Worm (Caenorhabditis elegans): ENCODE measurements around the gene ZK550.6.

DNA sequence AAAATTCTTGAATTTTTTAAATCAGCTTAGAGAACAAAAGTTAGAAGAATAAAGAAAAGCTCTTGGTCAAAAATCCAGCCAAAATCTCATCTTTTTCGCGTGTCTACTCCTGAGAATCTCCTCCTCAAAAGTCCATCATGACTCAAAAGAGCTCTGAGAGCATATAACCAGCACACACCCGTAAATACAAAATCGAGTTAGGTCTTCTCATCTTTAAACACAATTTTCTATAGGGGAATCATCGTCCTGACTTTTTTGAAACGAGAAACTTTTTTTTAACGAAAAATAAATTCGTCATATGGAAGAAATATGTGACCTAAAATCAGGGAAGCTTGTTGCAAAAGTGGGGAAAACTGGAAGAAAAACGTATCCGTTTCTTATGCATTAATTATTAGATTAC, 28.8 kb downstream of the ZK550.6 start:
- TF ChIP-seq snpc-4 (tag; optimal IDR thresholded peaks at IDR 0.05), result no peak
- TF ChIP-seq ZK546.5 (tag; optimal IDR thresholded peaks at IDR 0.05), result no peak
- no peak for TF ChIP-seq nhr-25 (tag; optimal IDR thresholded peaks at IDR 0.05)
- no peak for TF ChIP-seq ama-1 (optimal IDR thresholded peaks at IDR 0.05)
- no peak for TF ChIP-seq ztf-11 (tag; optimal IDR thresholded peaks at IDR 0.05)
- peak; percentile 87 for TF ChIP-seq fkh-10 (GFP tag; optimal IDR thresholded peaks at IDR 0.05)
- TF ChIP-seq lin-39 (tag; optimal IDR thresholded peaks at IDR 0.05), result no peak
- TF ChIP-seq unc-39 (tag; optimal IDR thresholded peaks at IDR 0.05), result no peak
- TF ChIP-seq nhr-12 (tag; optimal IDR thresholded peaks at IDR 0.05), result no peak
- no peak for TF ChIP-seq fos-1 (tag; optimal IDR thresholded peaks at IDR 0.05)
- TF ChIP-seq pqm-1 (tag; optimal IDR thresholded peaks at IDR 0.05), result no peak
- no peak for TF ChIP-seq nhr-11 (tag; optimal IDR thresholded peaks at IDR 0.05)

All from whole organism, L3 larva.